Worm (Caenorhabditis elegans) whole organism, late embryonic: Measurements from ENCODE around the gene C47D12.4.

Experiments used
- pag-3 ChIP-seq: sonication (generic microtip); optimal IDR thresholded peaks from 2 replicates; lab custom pipeline; 2016; ENCODE audit warnings: missing compliant biosample characterization, missing genetic modification characterization, borderline replicate concordance
- pha-4 ChIP-seq: fragments of 150-350 bp; optimal IDR thresholded peaks from 2 replicates; lab custom pipeline; 2018; ENCODE audit warnings: missing biosample characterization, missing genetic modification reagents, missing genetic modification characterization
- pqm-1 ChIP-seq: sonication (generic microtip); optimal IDR thresholded peaks from 2 replicates; lab custom pipeline; 2016; ENCODE audit warnings: missing genetic modification characterization, missing compliant biosample characterization

- TF ChIP-seq pag-3 (tag; lab: Kevin White, UChicago) (no peak), pqm-1 (no peak), pha-4 (tag; lab: Kevin White, UChicago) (no peak)
Measured at ce11 chrII:11675877-11676473, 5.6 kb upstream of the C47D12.4 start, which contains the start of the genes trr-1 and C47D12.2.
